Worm (Caenorhabditis elegans) whole organism, L1 larva: ENCODE data around the gene R12H7.4.

Experiments
- C16A3.4 ChIP-seq: fragments of 150-350 bp; optimal IDR thresholded peaks from 2 replicates; lab custom pipeline; 2014; ENCODE audit warnings: missing biosample characterization, missing genetic modification characterization
- F16B12.6 ChIP-seq: fragments of 150-350 bp; optimal IDR thresholded peaks from 2 replicates; lab custom pipeline; 2014; ENCODE audit warnings: missing biosample characterization, missing genetic modification characterization
- Y116A8C.19 ChIP-seq: sonication (generic microtip); optimal IDR thresholded peaks from 2 replicates; lab custom pipeline; 2016; ENCODE audit warnings: missing compliant biosample characterization, missing genetic modification characterization, borderline replicate concordance
- alr-1 ChIP-seq: fragments of 200-800 bp; sonication (Bioruptor generic); optimal IDR thresholded peaks from 2 replicates; lab custom pipeline; 2018; ENCODE audit warnings: borderline replicate concordance, mild to moderate bottlenecking, missing genetic modification characterization, missing compliant biosample characterization
- ama-1 ChIP-seq: fragments of 150-350 bp; optimal IDR thresholded peaks from 2 replicates; lab custom pipeline; 2014
- blmp-1 ChIP-seq: fragments of 150-350 bp; optimal IDR thresholded peaks from 2 replicates; lab custom pipeline; 2014; ENCODE audit warnings: missing biosample characterization, missing genetic modification characterization
- ceh-63 ChIP-seq: fragments of 200-800 bp; sonication (Bioruptor generic); optimal IDR thresholded peaks from 2 replicates; lab custom pipeline; 2018; ENCODE audit warnings: mild to moderate bottlenecking, missing genetic modification characterization, missing compliant biosample characterization
- ceh-82 ChIP-seq, 3 experiments: fragments of 150-350 bp in 1 of 3; sonication (generic microtip) in 2 of 3; optimal IDR thresholded peaks; 2 replicates each; lab custom pipeline; 2014 to 2017; ENCODE audit warnings: missing biosample characterization in 3 of 3, missing genetic modification characterization in 3 of 3
- ceh-88 ChIP-seq: fragments of 200-800 bp; sonication (Bioruptor generic); IDR thresholded peaks from 2 replicates; pipeline ENCODE4 v1.3.6; 2022; ENCODE audit warnings: missing genetic modification characterization, missing compliant biosample characterization
- ceh-90 ChIP-seq: sonication (generic microtip); optimal IDR thresholded peaks from 2 replicates; lab custom pipeline; 2016; ENCODE audit warnings: missing genetic modification characterization, missing compliant biosample characterization
- ces-1 ChIP-seq: fragments of 150-350 bp; optimal IDR thresholded peaks from 2 replicates; lab custom pipeline; 2014; ENCODE audit warnings: missing biosample characterization, missing genetic modification reagents, missing genetic modification characterization
- dpl-1 ChIP-seq, 3 experiments: fragments of 150-350 bp in 2 of 3; sonication (generic microtip) in 1 of 3; optimal IDR thresholded peaks; 2 replicates each; lab custom pipeline; 2014 to 2017; ENCODE audit warnings: missing biosample characterization in 3 of 3, missing genetic modification characterization in 3 of 3, missing genetic modification reagents in 3 of 3
- dsc-1 ChIP-seq: sonication (generic microtip); optimal IDR thresholded peaks from 2 replicates; lab custom pipeline; 2016; ENCODE audit warnings: mild to moderate bottlenecking, missing genetic modification characterization, missing compliant biosample characterization
- efl-1 ChIP-seq, 4 experiments: fragments of 150-350 bp; optimal IDR thresholded peaks in 3 of 4; peaks in 1 of 4; 1 replicate in 1 of 4; 2 replicates in 3 of 4; lab custom pipeline; 2014; ENCODE audit warnings: missing biosample characterization in 2 of 4, missing genetic modification characterization in 2 of 4, missing genetic modification reagents in 2 of 4
- egl-13 ChIP-seq: sonication (generic microtip); optimal IDR thresholded peaks from 2 replicates; lab custom pipeline; 2016; ENCODE audit warnings: missing genotype, missing genetic modification reagents, missing genetic modification characterization, missing compliant biosample characterization
- ets-5 ChIP-seq: fragments of 200-800 bp; sonication (Bioruptor generic); IDR thresholded peaks from 2 replicates; pipeline ENCODE4 v1.3.6; 2022; ENCODE audit warnings: missing genetic modification characterization, missing compliant biosample characterization
- fos-1 ChIP-seq: fragments of 150-350 bp; optimal IDR thresholded peaks from 2 replicates; lab custom pipeline; 2014; ENCODE audit warnings: missing biosample characterization, missing genetic modification characterization
- hlh-17 ChIP-seq: fragments of 200-800 bp; sonication (Bioruptor generic); optimal IDR thresholded peaks from 2 replicates; lab custom pipeline; 2018; ENCODE audit warnings: missing genetic modification characterization, mild to moderate bottlenecking, missing compliant biosample characterization, moderate library complexity, borderline replicate concordance
- hpl-2 ChIP-seq: fragments of 150-350 bp; optimal IDR thresholded peaks from 2 replicates; lab custom pipeline; 2014; ENCODE audit warnings: missing biosample characterization, missing genetic modification reagents, missing genetic modification characterization
- irx-1 ChIP-seq: sonication (generic microtip); optimal IDR thresholded peaks from 2 replicates; lab custom pipeline; 2016; ENCODE audit warnings: missing genetic modification characterization, missing compliant biosample characterization
- isw-1 ChIP-seq: fragments of 200-800 bp; sonication (Bioruptor generic); IDR thresholded peaks from 2 replicates; pipeline ENCODE4 v1.3.6; 2022; ENCODE audit warnings: missing genetic modification characterization, missing compliant biosample characterization
- lin-13 ChIP-seq: fragments of 150-350 bp; optimal IDR thresholded peaks from 2 replicates; lab custom pipeline; 2014; ENCODE audit warnings: missing biosample characterization, missing genetic modification reagents, missing genetic modification characterization
- lin-14 ChIP-seq: fragments of 200-800 bp; sonication (Bioruptor generic); optimal IDR thresholded peaks from 2 replicates; lab custom pipeline; 2018; ENCODE audit warnings: mild to moderate bottlenecking, missing genetic modification characterization, moderate library complexity, missing compliant biosample characterization
- lin-15B ChIP-seq: fragments of 150-350 bp; sonication (generic microtip); optimal IDR thresholded peaks from 3 replicates; lab custom pipeline; 2014; ENCODE audit warnings: missing biosample characterization, missing genetic modification characterization
- lin-35 ChIP-seq, 2 experiments: fragments of 150-350 bp; optimal IDR thresholded peaks; 2 replicates each; lab custom pipeline; 2014; ENCODE audit warnings: missing biosample characterization in 2 of 2, missing genetic modification characterization in 2 of 2, missing genetic modification reagents in 2 of 2
- lin-39 ChIP-seq: fragments of 150-350 bp; optimal IDR thresholded peaks from 2 replicates; lab custom pipeline; 2014; ENCODE audit warnings: missing biosample characterization, missing genetic modification reagents, missing genetic modification characterization
- lir-3 ChIP-seq: sonication (generic microtip); optimal IDR thresholded peaks from 2 replicates; lab custom pipeline; 2016; ENCODE audit warnings: mild to moderate bottlenecking, missing genetic modification characterization, moderate library complexity, missing compliant biosample characterization; ENCODE audit not compliant: poor library complexity
- lsy-2 ChIP-seq, 2 experiments: fragments of 150-350 bp; optimal IDR thresholded peaks; 2 replicates each; lab custom pipeline; 2014; ENCODE audit warnings: missing biosample characterization in 2 of 2, missing genetic modification characterization in 2 of 2
- mef-2 ChIP-seq: fragments of 150-350 bp; optimal IDR thresholded peaks from 2 replicates; lab custom pipeline; 2014; ENCODE audit warnings: missing biosample characterization, missing genetic modification characterization
- nhr-11 ChIP-seq: fragments of 150-350 bp; optimal IDR thresholded peaks from 2 replicates; lab custom pipeline; 2014; ENCODE audit warnings: missing biosample characterization, missing genetic modification characterization
- nhr-12 ChIP-seq: sonication (generic microtip); optimal IDR thresholded peaks from 2 replicates; lab custom pipeline; 2017; ENCODE audit warnings: missing biosample characterization, missing genetic modification characterization
- nhr-84 ChIP-seq: sonication (generic microtip); optimal IDR thresholded peaks from 2 replicates; lab custom pipeline; 2017; ENCODE audit warnings: missing biosample characterization, missing genetic modification characterization
- nhr-85 ChIP-seq: sonication (generic microtip); peaks from one replicate; lab custom pipeline; 2016; ENCODE audit warnings: missing genetic modification characterization, inconsistent platforms, missing compliant biosample characterization
- pag-3 ChIP-seq: sonication (generic microtip); optimal IDR thresholded peaks from 2 replicates; lab custom pipeline; 2017; ENCODE audit warnings: missing genetic modification characterization, mild to moderate bottlenecking, missing compliant biosample characterization, antibody characterized with exemption, borderline replicate concordance; ENCODE audit not compliant: insufficient read depth
- pax-3 ChIP-seq: fragments of 200-800 bp; sonication (Bioruptor generic); optimal IDR thresholded peaks from 2 replicates; lab custom pipeline; 2018; ENCODE audit warnings: mild to moderate bottlenecking, missing genetic modification characterization, moderate library complexity, missing compliant biosample characterization
- pqm-1 ChIP-seq: sonication (generic microtip); optimal IDR thresholded peaks from 3 replicates; lab custom pipeline; 2017; ENCODE audit warnings: missing biosample characterization, missing genetic modification characterization
- rnt-1 ChIP-seq: sonication (generic microtip); optimal IDR thresholded peaks from 2 replicates; lab custom pipeline; 2016; ENCODE audit warnings: mild to moderate bottlenecking, missing genetic modification characterization, moderate library complexity, missing compliant biosample characterization
- snpc-4 ChIP-seq: fragments of 150-350 bp; optimal IDR thresholded peaks from 2 replicates; lab custom pipeline; 2014; ENCODE audit warnings: missing biosample characterization, missing genetic modification characterization
- sox-4 ChIP-seq: sonication (generic microtip); optimal IDR thresholded peaks from 2 replicates; lab custom pipeline; 2016; ENCODE audit warnings: missing genetic modification characterization, missing compliant biosample characterization
- sptf-1 ChIP-seq: fragments of 150-350 bp; optimal IDR thresholded peaks from 2 replicates; lab custom pipeline; 2014; ENCODE audit warnings: missing biosample characterization, missing genetic modification characterization
- swsn-7 ChIP-seq: sonication (generic microtip); optimal IDR thresholded peaks from 2 replicates; lab custom pipeline; 2016; ENCODE audit warnings: missing genetic modification characterization, missing compliant biosample characterization
- tbx-2 ChIP-seq: sonication (generic microtip); optimal IDR thresholded peaks from 2 replicates; lab custom pipeline; 2016; ENCODE audit warnings: missing genetic modification characterization, missing compliant biosample characterization
- tlp-1 ChIP-seq: fragments of 150-350 bp; optimal IDR thresholded peaks from 2 replicates; lab custom pipeline; 2014; ENCODE audit warnings: missing biosample characterization, missing genetic modification characterization
- unc-130 ChIP-seq: fragments of 150-350 bp; optimal IDR thresholded peaks from 2 replicates; lab custom pipeline; 2017; ENCODE audit warnings: missing biosample characterization, missing genetic modification characterization, inconsistent platforms
- unc-30 ChIP-seq: sonication (generic microtip); optimal IDR thresholded peaks from 2 replicates; lab custom pipeline; 2017; ENCODE audit warnings: missing biosample characterization, missing genetic modification characterization
- unc-86 ChIP-seq: sonication (generic microtip); optimal IDR thresholded peaks from 2 replicates; lab custom pipeline; 2016; ENCODE audit warnings: missing genetic modification characterization, missing compliant biosample characterization
- unc-98 ChIP-seq: fragments of 200-800 bp; sonication (Bioruptor generic); IDR thresholded peaks from 2 replicates; pipeline ENCODE4 v1.3.6; 2022; ENCODE audit warnings: missing genetic modification characterization, missing compliant biosample characterization
- vab-15 ChIP-seq: sonication (generic microtip); optimal IDR thresholded peaks from 2 replicates; lab custom pipeline; 2017; ENCODE audit warnings: missing genotype, mild to moderate bottlenecking, missing genetic modification characterization, missing compliant biosample characterization
- zag-1 ChIP-seq: fragments of 150-350 bp; optimal IDR thresholded peaks from 2 replicates; lab custom pipeline; 2014; ENCODE audit warnings: missing biosample characterization, missing genetic modification characterization
- ztf-11 ChIP-seq, 2 experiments: sonication (generic microtip); optimal IDR thresholded peaks; 2 replicates each; lab custom pipeline; 2016 to 2017; ENCODE audit warnings: missing genetic modification characterization in 2 of 2, missing biosample characterization in 1 of 2, missing compliant biosample characterization in 1 of 2

R12H7.4 gene

ce11 chrX:13250163-13250562 lies 33.3 kb downstream of the R12H7.4 start (continued):
- TF ChIP-seq lin-35 (GFP tag; optimal IDR thresholded peaks at IDR 0.05; lab: Kevin White, UChicago) (peak in 1 of 2 experiments; percentile 64), nhr-85 (tag; lab: Kevin White, UChicago) (peak; percentile 95), blmp-1 (tag; lab: Kevin White, UChicago) (peak; percentile 91), nhr-84 (tag; lab: Kevin White, UChicago) (no peak), hlh-17 (no peak), tbx-2 (peak; percentile 58), irx-1 (tag; lab: Kevin White, UChicago) (no peak), dsc-1 (no peak)

DNA sequence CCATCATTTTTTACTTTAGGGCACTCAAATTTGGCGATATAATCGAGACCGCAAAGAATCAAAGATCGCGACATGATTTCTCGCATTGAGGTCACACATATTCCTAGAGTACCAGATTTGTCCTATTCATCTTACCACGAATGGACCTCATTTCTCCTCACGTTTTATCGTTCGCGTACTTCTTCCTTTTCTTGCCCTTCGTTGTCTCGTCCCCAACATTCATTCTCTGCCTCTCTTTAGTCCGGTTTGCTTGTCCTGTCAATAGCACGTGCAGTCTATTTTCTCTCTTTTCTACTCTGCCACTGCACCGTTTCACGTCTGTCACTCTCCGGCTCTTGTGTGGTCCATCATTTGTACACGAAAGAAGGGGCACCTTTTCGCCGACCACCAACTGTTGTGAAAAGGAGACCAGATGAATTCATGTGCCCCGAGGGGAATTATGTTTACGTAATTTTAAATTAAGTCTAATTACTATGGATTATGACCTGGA lies 34.5 kb downstream of the R12H7.4 start:
- TF ChIP-seq mef-2: no peak
- peak; percentile 25 for TF ChIP-seq lin-13 (GFP tag; lab: Kevin White, UChicago)
- TF ChIP-seq ets-5 (GFP tag; lab: Robert Waterston, UW): no peak
- TF ChIP-seq dpl-1 (GFP tag; optimal IDR thresholded peaks at IDR 0.05; lab: Kevin White, UChicago): no peak
- peak; percentile 56 for TF ChIP-seq dsc-1
- TF ChIP-seq nhr-12 (tag; lab: Kevin White, UChicago): no peak
- peak; percentile 39 for TF ChIP-seq vab-15 (tag; lab: Kevin White, UChicago)
- TF ChIP-seq unc-98: no peak
- no peak for TF ChIP-seq ztf-11 (tag; optimal IDR thresholded peaks at IDR 0.05; lab: Kevin White, UChicago)
- peak; percentile 40 for TF ChIP-seq fos-1
- TF ChIP-seq ceh-90 (tag; lab: Kevin White, UChicago): no peak
- TF ChIP-seq lin-15B (tag; lab: Kevin White, UChicago): no peak
- TF ChIP-seq F16B12.6 (tag; lab: Kevin White, UChicago): no peak
- peak; percentile 34 to 39 for TF ChIP-seq efl-1 (optimal IDR thresholded peaks at IDR 0.05; lab: Kevin White, UChicago)
- peak in 1 of 2 experiments; percentile 46 for TF ChIP-seq efl-1 (GFP tag; optimal IDR thresholded peaks at IDR 0.05 in 1 of 2; lab: Kevin White, UChicago)
- no peak for TF ChIP-seq hpl-2 (GFP tag; lab: Kevin White, UChicago)
- peak; percentile 87 for TF ChIP-seq nhr-85 (tag; lab: Kevin White, UChicago)
- no peak for TF ChIP-seq hlh-17
- TF ChIP-seq pqm-1 (tag; lab: Kevin White, UChicago): no peak
- peak; percentile 26 for TF ChIP-seq pag-3 (tag; lab: Kevin White, UChicago)
- TF ChIP-seq lin-14 (GFP tag; lab: Kevin White, UChicago): peak; percentile 96
- TF ChIP-seq lin-39: no peak
- TF ChIP-seq swsn-7: peak; percentile 74
- no peak for TF ChIP-seq Y116A8C.19
- no peak for TF ChIP-seq tlp-1 (tag; lab: Kevin White, UChicago)
- peak; percentile 17 for TF ChIP-seq snpc-4 (tag; lab: Kevin White, UChicago)
- no peak for TF ChIP-seq unc-30 (tag; lab: Kevin White, UChicago)
- no peak; the same call in none of the 2 replicates for TF ChIP-seq isw-1
- no peak for TF ChIP-seq pax-3 (tag; lab: Kevin White, UChicago)
- TF ChIP-seq lin-35 (GFP tag; optimal IDR thresholded peaks at IDR 0.05; lab: Kevin White, UChicago): peak; percentile 64 to 74
- TF ChIP-seq sox-4 (tag; lab: Kevin White, UChicago): no peak
- peak; percentile 7 to 65 (median 26) for TF ChIP-seq ceh-82 (tag; optimal IDR thresholded peaks at IDR 0.05; lab: Kevin White, UChicago)
- TF ChIP-seq unc-130 (tag; lab: Kevin White, UChicago): no peak
- no peak for TF ChIP-seq zag-1 (tag; lab: Kevin White, UChicago)
- no peak for TF ChIP-seq ceh-63 (GFP tag; lab: Kevin White, UChicago)
- TF ChIP-seq C16A3.4 (tag; lab: Kevin White, UChicago): peak; percentile 54
- no peak for TF ChIP-seq ama-1 (lab: Kevin White, UChicago)
- TF ChIP-seq egl-13 (tag; lab: Kevin White, UChicago): no peak
- no peak for TF ChIP-seq alr-1 (tag; lab: Kevin White, UChicago)
- TF ChIP-seq ceh-88 (GFP tag; lab: Robert Waterston, UW): no peak
- no peak for TF ChIP-seq ces-1 (GFP tag; lab: Kevin White, UChicago)
- TF ChIP-seq blmp-1 (tag; lab: Kevin White, UChicago): peak; percentile 49
- TF ChIP-seq rnt-1 (tag; lab: Kevin White, UChicago): peak; percentile 82
- no peak for TF ChIP-seq lir-3
- peak; percentile 55 for TF ChIP-seq unc-86 (tag; lab: Kevin White, UChicago)
- TF ChIP-seq irx-1 (tag; lab: Kevin White, UChicago): peak; percentile 35
- peak; percentile 54 to 66 for TF ChIP-seq lsy-2 (tag; optimal IDR thresholded peaks at IDR 0.05; lab: Kevin White, UChicago)
- TF ChIP-seq sptf-1 (tag; lab: Kevin White, UChicago): no peak
- no peak for TF ChIP-seq nhr-11
